Worm (Caenorhabditis elegans): Measurements from ENCODE around the gene ttc-36.

ttc-36 gene

DNA sequence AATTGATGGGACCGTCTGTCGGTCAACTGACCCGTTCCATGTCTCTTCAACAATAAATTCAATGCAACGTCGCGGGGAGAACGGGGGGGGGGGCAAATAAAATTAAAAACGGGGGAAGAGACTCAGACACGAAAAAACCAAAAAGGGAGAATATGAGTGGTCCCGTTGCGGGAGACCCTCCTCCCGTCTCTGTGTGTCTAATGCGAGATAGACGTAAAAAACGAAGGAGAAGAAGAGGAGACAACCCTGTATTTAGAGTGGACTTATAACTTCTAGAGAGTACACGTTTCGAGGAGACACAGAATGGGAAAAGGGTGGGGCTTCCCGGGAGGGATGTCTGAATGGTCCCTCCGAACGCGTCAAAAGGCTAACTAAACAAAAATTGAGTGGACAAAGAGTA lies 35.5 kb downstream of the ttc-36 start:
- TF ChIP-seq blmp-1 (tag; optimal IDR thresholded peaks at IDR 0.05): no peak

DNA sequence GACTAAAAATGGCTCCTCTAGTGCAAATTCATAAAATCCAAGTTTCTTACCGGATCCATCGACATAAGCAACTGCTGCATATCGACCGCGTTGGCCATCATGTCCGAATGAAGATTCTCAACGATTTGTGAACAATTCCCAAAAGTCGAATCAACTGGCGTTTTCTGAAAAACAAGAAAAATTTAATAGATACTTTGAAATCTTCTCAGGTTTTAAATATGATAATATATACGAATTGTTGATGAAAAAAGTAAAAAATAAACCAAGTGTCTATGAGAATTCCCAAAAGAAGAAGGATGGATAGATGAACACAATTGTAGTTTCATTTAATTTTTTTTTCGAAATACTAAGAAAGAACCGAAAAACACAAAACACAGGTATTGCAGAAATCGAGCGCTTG lies 37.8 kb downstream of the ttc-36 start, which contains the start of gene die-1:
die-1 (minus strand) TSS at position 101 of the 400 bp plus-strand sequence.
- TF ChIP-seq sptf-1 (tag; optimal IDR thresholded peaks at IDR 0.05) (no peak), xbp-1 (tag; optimal IDR thresholded peaks at IDR 0.05) (no peak), unc-98 (GFP tag; IDR thresholded peaks at IDR 0.05) (no peak), rnt-1 (tag; optimal IDR thresholded peaks at IDR 0.05) (no peak), efl-3 (GFP tag; optimal IDR thresholded peaks at IDR 0.05) (no peak), nhr-237 (tag; optimal IDR thresholded peaks at IDR 0.05) (no peak), nhr-11 (tag; optimal IDR thresholded peaks at IDR 0.05) (no peak)

DNA sequence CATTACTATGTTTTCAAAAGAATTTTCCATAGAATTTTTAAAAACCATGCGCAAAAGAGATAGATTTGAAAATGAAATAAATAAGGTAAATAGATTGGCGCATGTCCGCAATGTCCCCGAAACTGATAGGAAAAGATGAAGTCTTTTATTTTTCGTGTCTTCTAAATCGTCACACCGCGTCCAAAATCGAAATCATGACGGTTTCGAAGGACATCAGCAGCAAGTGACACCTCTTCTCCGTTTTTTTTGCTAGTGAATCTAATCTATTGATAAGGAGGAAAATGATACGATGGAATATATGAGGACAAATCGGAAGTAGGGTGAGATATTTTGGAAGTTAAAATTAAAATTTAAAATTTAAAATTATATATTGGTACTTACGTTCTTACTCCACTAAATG lies 44.0 kb downstream of the ttc-36 start:
- TF ChIP-seq ets-5 (GFP tag; IDR thresholded peaks at IDR 0.05): no peak
- TF ChIP-seq egl-27 (tag; optimal IDR thresholded peaks at IDR 0.05): no peak
- TF ChIP-seq blmp-1 (tag; optimal IDR thresholded peaks at IDR 0.05): peak; percentile 87
- no peak for TF ChIP-seq snpc-4 (tag; optimal IDR thresholded peaks at IDR 0.05)
- no peak for TF ChIP-seq ama-1 (optimal IDR thresholded peaks at IDR 0.05)
- TF ChIP-seq dsc-1 (tag; optimal IDR thresholded peaks at IDR 0.05): no peak
- TF ChIP-seq lsy-2 (tag; optimal IDR thresholded peaks at IDR 0.05): no peak
- no peak for TF ChIP-seq jun-1 (tag; optimal IDR thresholded peaks at IDR 0.05)
- TF ChIP-seq lin-14 (GFP tag; optimal IDR thresholded peaks at IDR 0.05): peak; percentile 42
- TF ChIP-seq lir-3 (tag; optimal IDR thresholded peaks at IDR 0.05; ENCODE audit: poor library complexity): no peak
- TF ChIP-seq ces-1 (GFP tag; optimal IDR thresholded peaks at IDR 0.05): no peak
- no peak for TF ChIP-seq grh-1 (GFP tag; IDR thresholded peaks at IDR 0.05)
- no peak for TF ChIP-seq sup-37 (GFP tag; optimal IDR thresholded peaks at IDR 0.05)
- peak; percentile 59 for TF ChIP-seq nhr-85 (tag)
- no peak for TF ChIP-seq xbp-1 (tag; optimal IDR thresholded peaks at IDR 0.05)
- TF ChIP-seq nhr-76 (tag; optimal IDR thresholded peaks at IDR 0.05): no peak
- TF ChIP-seq dpl-1 (GFP tag; optimal IDR thresholded peaks at IDR 0.05): no peak
- no peak for TF ChIP-seq tlp-1 (tag; optimal IDR thresholded peaks at IDR 0.05)
- TF ChIP-seq C04F5.9 (tag; optimal IDR thresholded peaks at IDR 0.05): no peak
- TF ChIP-seq aly-2 (tag; optimal IDR thresholded peaks at IDR 0.05): no peak
- TF ChIP-seq hlh-17 (GFP tag; optimal IDR thresholded peaks at IDR 0.05; ENCODE audit: borderline replicate concordance): no peak
- no peak for TF ChIP-seq hlh-4 (tag; optimal IDR thresholded peaks at IDR 0.05)
- no peak for TF ChIP-seq lin-13 (GFP tag; optimal IDR thresholded peaks at IDR 0.05)
- TF ChIP-seq zag-1 (tag; optimal IDR thresholded peaks at IDR 0.05): no peak
- no peak for TF ChIP-seq nhr-90 (tag; optimal IDR thresholded peaks at IDR 0.05; ENCODE audit: poor library complexity)
- TF ChIP-seq zip-4 (GFP tag; optimal IDR thresholded peaks at IDR 0.05): no peak
- peak in 5 of 6 experiments; percentile 79 to 97 (median 95) for TF ChIP-seq elt-3 (tag; optimal IDR thresholded peaks at IDR 0.05)

DNA sequence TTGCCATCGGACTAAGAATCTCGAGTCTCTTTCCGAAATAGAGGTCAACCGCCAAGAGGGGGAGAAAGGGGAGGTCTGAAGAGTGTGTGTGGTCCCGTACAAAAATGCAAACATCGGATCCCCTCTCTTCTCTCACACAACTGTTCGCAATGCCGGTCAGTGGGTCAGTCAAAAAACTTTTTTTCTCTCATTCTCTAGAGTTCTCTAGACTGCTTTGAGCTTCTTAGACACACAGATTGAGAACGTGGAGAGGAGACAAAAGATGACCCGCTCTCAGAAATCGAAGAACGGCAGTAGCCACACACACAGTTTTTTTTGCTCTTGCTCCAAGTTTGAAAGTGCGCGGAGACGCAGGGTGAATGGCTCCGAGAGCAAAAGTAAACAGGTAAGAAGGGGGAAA lies 45.8 kb downstream of the ttc-36 start:
- TF ChIP-seq nhr-77 (tag; optimal IDR thresholded peaks at IDR 0.05) (peak; percentile 3), dpl-1 (GFP tag; optimal IDR thresholded peaks at IDR 0.05) (no peak), lin-14 (GFP tag; optimal IDR thresholded peaks at IDR 0.05) (peak; percentile 24)
